Worm (Caenorhabditis elegans) whole organism, midembryonic: ENCODE data around the gene stg-1.

Source experiments
- flt-1 ChIP-seq: fragments of 200-800 bp; sonication (Bioruptor generic); IDR thresholded peaks from 2 replicates; pipeline ENCODE4 v1.3.6; 2022; ENCODE audit warnings: missing genetic modification characterization, missing compliant biosample characterization
- med-1 ChIP-seq: sonication (generic microtip); optimal IDR thresholded peaks from 2 replicates; lab custom pipeline; 2017; ENCODE audit warnings: missing genetic modification characterization, mild to moderate bottlenecking, missing compliant biosample characterization, antibody characterized with exemption, missing genetic modification reagents; ENCODE audit not compliant: insufficient read depth
- ztf-23 ChIP-seq: fragments of 200-800 bp; sonication (Bioruptor generic); IDR thresholded peaks from 2 replicates; pipeline ENCODE4 v1.3.6; 2022; ENCODE audit warnings: missing genetic modification reagents, missing genetic modification characterization, missing compliant biosample characterization

DNA sequence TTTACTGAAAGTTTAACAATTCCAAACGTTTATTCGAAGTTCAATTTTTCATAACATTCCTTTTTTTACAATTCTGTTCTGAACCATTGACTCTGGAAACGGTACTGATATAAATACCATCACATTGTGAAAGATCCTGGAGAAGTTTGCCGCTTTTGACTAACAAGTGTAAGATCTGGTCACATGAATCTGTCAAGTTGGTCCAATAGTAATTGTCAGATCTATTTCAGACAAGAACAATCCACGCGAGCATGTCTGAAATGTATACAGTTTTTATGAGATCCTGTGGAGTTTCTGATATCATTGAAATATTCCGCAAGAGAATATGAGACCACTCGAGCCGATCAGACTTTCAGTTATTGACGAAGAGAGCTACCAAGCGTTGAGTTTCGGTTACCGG, 32.7 kb upstream of the stg-1 start:
- TF ChIP-seq flt-1 (GFP tag; lab: Robert Waterston, UW): no peak
- TF ChIP-seq ztf-23 (GFP tag; lab: Robert Waterston, UW): no peak
- TF ChIP-seq med-1 (GFP tag; lab: Kevin White, UChicago): no peak
